Comparison of ENCODE assay signal across 4 fruit fly cellular contexts in genomic region chr3L:3925487-3925886, dm6.
A peak's percentile ranks its signal among the peaks of the same experiment; 100 is the strongest.
TF ChIP-seq lines count a peak whose summit lies in the region.

No protein-coding gene starts in this region.

- TF ChIP-seq CTCF in whole organism, embryonic (GFP tag; optimal IDR thresholded peaks at IDR 0.05; lab: Kevin White, UChicago), result no peak

TF ChIP-seq in whole organism, adult, 20 proteins besides CTCF, POLR2A, EP300 and RAD21:
- TF ChIP-seq kay (GFP tag; lab: Kevin White, UChicago; ENCODE audit: borderline replicate concordance), result peak; percentile 42
- peak; percentile 38 for TF ChIP-seq CG12768 (GFP tag; optimal IDR thresholded peaks at IDR 0.05; lab: Kevin White, UChicago)
- TF ChIP-seq CG7045 (GFP tag; optimal IDR thresholded peaks at IDR 0.05; lab: Kevin White, UChicago), result no peak
- TF ChIP-seq cic (GFP tag; optimal IDR thresholded peaks at IDR 0.05; lab: Kevin White, UChicago), result peak; percentile 93
- TF ChIP-seq Clk (GFP tag; optimal IDR thresholded peaks at IDR 0.05; lab: Kevin White, UChicago), result no peak
- TF ChIP-seq ovo (GFP tag; optimal IDR thresholded peaks at IDR 0.05; lab: Kevin White, UChicago), result peak; percentile 78
- peak; percentile 42 for TF ChIP-seq Mnt (GFP tag; optimal IDR thresholded peaks at IDR 0.05; lab: Kevin White, UChicago)
TF ChIP-seq in whole organism, adult: peak in this region for 5.

TF ChIP-seq in whole organism, embryonic, 481 proteins besides CTCF, POLR2A, EP300 and RAD21 (continues in another document):
- TF ChIP-seq CG13894 (tag; optimal IDR thresholded peaks at IDR 0.05; lab: Kevin White, UChicago), result peak; percentile 77
- TF ChIP-seq ATbp (GFP tag; optimal IDR thresholded peaks at IDR 0.05; lab: Kevin White, UChicago), result no peak
- peak; percentile 42; the same call in 1 of the 2 replicates for TF ChIP-seq Atf6 (GFP tag; IDR thresholded peaks at IDR 0.05; lab: Robert Waterston, UW)
- peak; percentile 41 for TF ChIP-seq lab (GFP tag; optimal IDR thresholded peaks at IDR 0.05; lab: Kevin White, UChicago)
- peak; percentile 17 for TF ChIP-seq CG18599 (GFP tag; optimal IDR thresholded peaks at IDR 0.05; lab: Kevin White, UChicago)
- TF ChIP-seq grn (GFP tag; optimal IDR thresholded peaks at IDR 0.05; lab: Kevin White, UChicago), result peak; percentile 21
- TF ChIP-seq CG8290 (GFP tag; optimal IDR thresholded peaks at IDR 0.05; lab: Kevin White, UChicago), result no peak
- peak in 1 of 2 experiments; percentile 45 for TF ChIP-seq CG8290 (tag; optimal IDR thresholded peaks at IDR 0.05; lab: Kevin White, UChicago)
- peak; percentile 65 for TF ChIP-seq sd (tag; optimal IDR thresholded peaks at IDR 0.05; lab: Kevin White, UChicago)
- 0 out of 2 replicates have a peak, but pooled peaks have one; percentile 9 for TF ChIP-seq sob (GFP tag; IDR thresholded peaks at IDR 0.05; lab: Robert Waterston, UW)
- peak; percentile 29 for TF ChIP-seq abd-A (tag; optimal IDR thresholded peaks at IDR 0.05; lab: Kevin White, UChicago)
- TF ChIP-seq Adf1 (GFP tag; IDR thresholded peaks at IDR 0.05; lab: Robert Waterston, UW), result peak; percentile 42; the same call in 1 of the 2 replicates
- peak; percentile 8 for TF ChIP-seq Fer1 (GFP tag; optimal IDR thresholded peaks at IDR 0.05; lab: Kevin White, UChicago)
- no peak for TF ChIP-seq fd64A (GFP tag; optimal IDR thresholded peaks at IDR 0.05; lab: Kevin White, UChicago)
- TF ChIP-seq exex (tag; optimal IDR thresholded peaks at IDR 0.05; lab: Kevin White, UChicago), result peak; percentile 76
- peak; percentile 97 for TF ChIP-seq Deaf1 (tag; optimal IDR thresholded peaks at IDR 0.05; lab: Kevin White, UChicago)
- peak; percentile 69 for TF ChIP-seq Med (GFP tag; lab: Kevin White, UChicago)
- peak; percentile 83 for TF ChIP-seq sug (tag; optimal IDR thresholded peaks at IDR 0.05; lab: Kevin White, UChicago)
- TF ChIP-seq pum (GFP tag; optimal IDR thresholded peaks at IDR 0.05; lab: Kevin White, UChicago), result no peak
- TF ChIP-seq Fer2 (tag; optimal IDR thresholded peaks at IDR 0.05; lab: Kevin White, UChicago), result no peak
- peak; percentile 36; the same call in 1 of the 2 replicates for TF ChIP-seq Rfx (GFP tag; IDR thresholded peaks at IDR 0.05; lab: Robert Waterston, UW)
- TF ChIP-seq Aef1 (GFP tag; IDR thresholded peaks at IDR 0.05; lab: Robert Waterston, UW), result no peak
- TF ChIP-seq Hmr (GFP tag; optimal IDR thresholded peaks at IDR 0.05; lab: Kevin White, UChicago), result peak; percentile 54
- TF ChIP-seq GATAe (GFP tag; conservative IDR thresholded peaks at IDR 0.05; lab: Robert Waterston, UW), result 0 out of 2 replicates have a peak, but pooled peaks have one; percentile 22
- TF ChIP-seq mirr (GFP tag; optimal IDR thresholded peaks at IDR 0.05; lab: Kevin White, UChicago), result peak; percentile 2
- peak; percentile 37 for TF ChIP-seq HmgZ (tag; optimal IDR thresholded peaks at IDR 0.05; lab: Kevin White, UChicago)
- TF ChIP-seq CG14441 (GFP tag; IDR thresholded peaks at IDR 0.05; lab: Robert Waterston, UW), result no peak

TF ChIP-seq in whole organism, prepupa, 60 proteins besides CTCF, POLR2A, EP300 and RAD21:
- TF ChIP-seq CG6276 (GFP tag; optimal IDR thresholded peaks at IDR 0.05; lab: Kevin White, UChicago) (no peak), acj6 (GFP tag; optimal IDR thresholded peaks at IDR 0.05; lab: Kevin White, UChicago) (no peak), CG1621 (tag; optimal IDR thresholded peaks at IDR 0.05; lab: Kevin White, UChicago) (no peak), CG11902 (GFP tag; optimal IDR thresholded peaks at IDR 0.05; lab: Kevin White, UChicago) (no peak), vri (GFP tag; optimal IDR thresholded peaks at IDR 0.05; lab: Kevin White, UChicago) (peak; percentile 69), dac (GFP tag; optimal IDR thresholded peaks at IDR 0.05; lab: Kevin White, UChicago) (no peak)
TF ChIP-seq in whole organism, prepupa: peak in this region for 1.

TF ChIP-seq in whole organism, wandering third instar larva, 38 proteins besides CTCF, POLR2A, EP300 and RAD21:
- no peak for TF ChIP-seq Mio (GFP tag; optimal IDR thresholded peaks at IDR 0.05; lab: Kevin White, UChicago)
- no peak for TF ChIP-seq Rel (GFP tag; optimal IDR thresholded peaks at IDR 0.05; lab: Kevin White, UChicago)
- peak; percentile 16 for TF ChIP-seq Rel (tag; optimal IDR thresholded peaks at IDR 0.05; lab: Kevin White, UChicago)
